Worm (Caenorhabditis elegans) whole organism, mixed stage, embryonic: ENCODE results near the gene Y4C6B.3.

Experiments
- M03D4.4 ChIP-seq: sonication (generic microtip); optimal IDR thresholded peaks from 2 replicates; lab custom pipeline; 2017; ENCODE audit warnings: mild to moderate bottlenecking, missing genetic modification characterization, missing compliant biosample characterization
- blmp-1 ChIP-seq: fragments of 150-350 bp; optimal IDR thresholded peaks from 2 replicates; lab custom pipeline; 2014; ENCODE audit warnings: missing biosample characterization, missing genetic modification characterization
- ceh-39 ChIP-seq: fragments of 150-350 bp; optimal IDR thresholded peaks from 2 replicates; lab custom pipeline; 2014; ENCODE audit warnings: missing biosample characterization, missing genetic modification characterization
- ceh-43 ChIP-seq: fragments of 200-800 bp; sonication (Bioruptor generic); optimal IDR thresholded peaks from 2 replicates; lab custom pipeline; 2018; ENCODE audit warnings: mild to moderate bottlenecking, missing genetic modification characterization, moderate library complexity, missing compliant biosample characterization
- ces-1 ChIP-seq: fragments of 150-350 bp; optimal IDR thresholded peaks from 2 replicates; lab custom pipeline; 2014; ENCODE audit warnings: missing biosample characterization, missing genetic modification reagents, missing genetic modification characterization
- lsy-2 ChIP-seq: fragments of 150-350 bp; optimal IDR thresholded peaks from 2 replicates; lab custom pipeline; 2014; ENCODE audit warnings: missing biosample characterization, missing genetic modification characterization
- mab-5 ChIP-seq: fragments of 150-350 bp; optimal IDR thresholded peaks from 2 replicates; lab custom pipeline; 2014; ENCODE audit warnings: missing biosample characterization, missing genetic modification characterization
- mls-2 ChIP-seq: sonication (generic microtip); optimal IDR thresholded peaks from 2 replicates; lab custom pipeline; 2016; ENCODE audit warnings: mild to moderate bottlenecking, missing genetic modification characterization, moderate library complexity, missing compliant biosample characterization
- nhr-28 ChIP-seq: fragments of 150-350 bp; optimal IDR thresholded peaks from 2 replicates; lab custom pipeline; 2014; ENCODE audit warnings: missing biosample characterization, missing genetic modification characterization
- nhr-76 ChIP-seq: sonication (generic microtip); optimal IDR thresholded peaks from 2 replicates; lab custom pipeline; 2017; ENCODE audit warnings: missing biosample characterization, missing genetic modification characterization
- unc-62 ChIP-seq: fragments of 150-350 bp; optimal IDR thresholded peaks from 2 replicates; lab custom pipeline; 2014; ENCODE audit warnings: missing biosample characterization, missing genetic modification reagents, missing genetic modification characterization

- TF ChIP-seq nhr-28 (tag; lab: Kevin White, UChicago) (no peak), unc-62 (GFP tag; lab: Kevin White, UChicago) (no peak), blmp-1 (no peak), M03D4.4 (no peak), nhr-76 (tag; lab: Kevin White, UChicago) (no peak), mls-2 (tag; lab: Kevin White, UChicago) (no peak), ces-1 (GFP tag; lab: Kevin White, UChicago) (no peak), ceh-39 (no peak), mab-5 (tag; lab: Kevin White, UChicago) (no peak), ceh-43 (no peak), lsy-2 (tag; lab: Kevin White, UChicago) (no peak)
Measured at ce11 chrIV:5360533-5360932, 28.3 kb downstream of the Y4C6B.3 start, which contains the start of gene F41H10.5.
